Worm (Caenorhabditis elegans): ENCODE data around the gene zipt-7.1.
A peak's percentile ranks its signal among the peaks of the same experiment; 100 is the strongest.

The zipt-7.1 gene

DNA sequence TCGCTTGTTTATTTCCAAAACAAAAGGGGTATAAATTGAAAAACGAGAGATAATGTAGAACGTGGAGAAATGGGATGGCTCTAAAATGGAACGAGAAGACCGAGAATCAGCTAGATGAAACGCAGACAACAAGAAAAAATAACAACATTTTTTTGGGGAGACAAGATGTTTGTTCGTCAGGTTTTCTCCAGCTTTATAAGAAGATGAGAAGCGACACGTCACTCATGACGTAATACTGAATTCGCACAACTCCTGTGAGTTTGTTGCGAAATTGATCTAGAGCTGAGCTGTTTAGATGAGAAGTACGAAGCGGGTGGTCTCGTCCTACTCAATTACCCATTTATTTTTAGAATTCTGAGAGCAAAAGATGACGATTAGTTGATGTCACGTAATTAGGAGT lies 2.7 kb downstream of the zipt-7.1 start:
- TF ChIP-seq nhr-76 (tag; optimal IDR thresholded peaks at IDR 0.05), result no peak
- peak; percentile 10 for TF ChIP-seq zip-8 (tag; optimal IDR thresholded peaks at IDR 0.05)

DNA sequence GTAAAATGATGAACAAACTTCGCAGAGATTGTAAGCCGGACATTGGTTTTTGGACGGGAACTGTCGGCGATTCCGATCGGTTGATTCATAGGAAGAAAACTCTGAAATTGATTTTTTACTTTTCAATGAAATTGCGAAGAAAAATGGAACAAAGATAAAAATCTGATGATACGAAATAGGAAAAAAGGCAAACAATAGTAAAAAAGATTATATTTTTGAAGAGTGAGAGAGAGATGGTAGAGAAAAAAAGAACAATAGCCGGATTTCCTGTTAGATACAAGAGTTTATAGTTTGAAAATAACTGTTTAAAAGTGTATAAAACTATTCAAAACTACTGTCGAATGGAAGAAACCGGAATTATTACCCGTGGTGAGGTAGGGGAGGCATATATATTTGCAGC lies 3.8 kb downstream of the zipt-7.1 start, which contains the start of gene nra-1:
nra-1 (minus strand) TSS at position 101 of the 400 bp plus-strand sequence.
- TF ChIP-seq ham-2 (GFP tag; optimal IDR thresholded peaks at IDR 0.05), result no peak
- TF ChIP-seq sptf-1 (tag; optimal IDR thresholded peaks at IDR 0.05), result no peak
- TF ChIP-seq cnd-1 (tag; optimal IDR thresholded peaks at IDR 0.05), result no peak
- no peak for TF ChIP-seq unc-39 (tag; optimal IDR thresholded peaks at IDR 0.05)
- no peak for TF ChIP-seq ztf-11 (tag; optimal IDR thresholded peaks at IDR 0.05)
- no peak for TF ChIP-seq nhr-76 (tag; optimal IDR thresholded peaks at IDR 0.05)

ce11 chrIV:17281060-17282021 lies 6.6 kb downstream of the zipt-7.1 start:
- TF ChIP-seq ces-1 (GFP tag; optimal IDR thresholded peaks at IDR 0.05) (peak; percentile 22), tbx-8 (GFP tag; optimal IDR thresholded peaks at IDR 0.05) (no peak)

DNA sequence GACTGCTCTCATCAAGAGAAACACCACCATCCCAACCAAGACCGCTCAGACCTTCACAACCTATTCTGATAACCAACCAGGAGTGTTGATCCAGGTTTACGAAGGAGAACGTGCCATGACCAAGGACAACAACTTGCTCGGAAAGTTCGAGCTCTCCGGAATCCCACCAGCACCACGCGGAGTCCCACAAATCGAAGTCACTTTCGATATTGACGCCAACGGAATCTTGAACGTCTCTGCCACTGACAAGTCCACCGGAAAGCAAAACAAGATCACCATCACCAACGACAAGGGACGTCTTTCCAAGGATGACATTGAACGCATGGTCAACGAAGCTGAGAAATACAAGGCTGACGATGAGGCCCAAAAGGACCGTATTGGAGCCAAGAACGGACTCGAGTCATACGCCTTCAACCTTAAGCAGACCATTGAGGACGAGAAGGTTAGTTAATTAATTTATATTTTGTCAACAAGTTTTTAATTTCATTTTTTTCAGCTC lies 7.4 kb downstream of the zipt-7.1 start:
- TF ChIP-seq elt-3 (tag; optimal IDR thresholded peaks at IDR 0.05), result no peak
- TF ChIP-seq ham-2 (GFP tag; optimal IDR thresholded peaks at IDR 0.05), result no peak
- TF ChIP-seq nhr-2 (tag; optimal IDR thresholded peaks at IDR 0.05), result no peak
- TF ChIP-seq nhr-28 (tag; optimal IDR thresholded peaks at IDR 0.05), result no peak
- TF ChIP-seq M03D4.4 (tag; optimal IDR thresholded peaks at IDR 0.05), result no peak
- TF ChIP-seq sptf-1 (tag; optimal IDR thresholded peaks at IDR 0.05), result no peak
- no peak for TF ChIP-seq blmp-1 (tag; optimal IDR thresholded peaks at IDR 0.05)
- no peak for TF ChIP-seq mep-1 (tag; optimal IDR thresholded peaks at IDR 0.05)
- TF ChIP-seq hlh-1 (tag; optimal IDR thresholded peaks at IDR 0.05), result no peak
- no peak for TF ChIP-seq nhr-76 (tag; optimal IDR thresholded peaks at IDR 0.05)
- no peak for TF ChIP-seq unc-39 (tag; optimal IDR thresholded peaks at IDR 0.05)
- TF ChIP-seq ceh-39 (tag; optimal IDR thresholded peaks at IDR 0.05), result no peak
- TF ChIP-seq mab-5 (tag; optimal IDR thresholded peaks at IDR 0.05), result no peak
- no peak for TF ChIP-seq pha-4 (tag; optimal IDR thresholded peaks at IDR 0.05)
- no peak for TF ChIP-seq sem-2 (GFP tag; optimal IDR thresholded peaks at IDR 0.05)

- TF ChIP-seq pha-4 (tag; optimal IDR thresholded peaks at IDR 0.05), result no peak
- no peak for TF ChIP-seq ceh-83 (GFP tag; optimal IDR thresholded peaks at IDR 0.05)
- TF ChIP-seq elt-1 (tag; optimal IDR thresholded peaks at IDR 0.05; ENCODE audit: borderline replicate concordance, insufficient read depth), result no peak
- no peak for TF ChIP-seq bed-3 (GFP tag; optimal IDR thresholded peaks at IDR 0.05)
These were observed 8.1 kb downstream of the zipt-7.1 start for ce11 chrIV:17279592-17280440.

- TF ChIP-seq bed-3 (GFP tag; optimal IDR thresholded peaks at IDR 0.05), result no peak
- no peak for TF ChIP-seq nhr-28 (tag; optimal IDR thresholded peaks at IDR 0.05)
- TF ChIP-seq mep-1 (tag; optimal IDR thresholded peaks at IDR 0.05), result no peak
- TF ChIP-seq snpc-4 (tag; optimal IDR thresholded peaks at IDR 0.05), result no peak
- no peak for TF ChIP-seq elt-1 (tag; optimal IDR thresholded peaks at IDR 0.05; ENCODE audit: borderline replicate concordance, insufficient read depth)
- no peak for TF ChIP-seq ceh-83 (GFP tag; optimal IDR thresholded peaks at IDR 0.05)
- TF ChIP-seq unc-39 (tag; optimal IDR thresholded peaks at IDR 0.05), result no peak
- TF ChIP-seq ceh-43 (GFP tag; optimal IDR thresholded peaks at IDR 0.05), result no peak
- no peak for TF ChIP-seq flh-1 (GFP tag; optimal IDR thresholded peaks at IDR 0.05)
- no peak for TF ChIP-seq nhr-237 (tag; optimal IDR thresholded peaks at IDR 0.05)
- TF ChIP-seq pha-4 (tag; optimal IDR thresholded peaks at IDR 0.05), result no peak
- TF ChIP-seq elt-3 (tag; optimal IDR thresholded peaks at IDR 0.05), result no peak
- TF ChIP-seq ham-2 (GFP tag; optimal IDR thresholded peaks at IDR 0.05), result no peak
- TF ChIP-seq M03D4.4 (tag; optimal IDR thresholded peaks at IDR 0.05), result no peak
These were observed 8.9 kb downstream of the zipt-7.1 start, which contains the start of gene hsp-1 for ce11 chrIV:17278861-17279591. hsp-1 (plus strand) TSS chrIV:17278959.
